Worm (Caenorhabditis elegans) whole organism, early embryonic: ENCODE measurements around the gene egg-2.

Experiments used
- aly-1 ChIP-seq: sonication (generic microtip); optimal IDR thresholded peaks from 2 replicates; lab custom pipeline; 2016; ENCODE audit warnings: missing genetic modification characterization, missing compliant biosample characterization
- ceh-13 ChIP-seq: fragments of 200-800 bp; sonication (Bioruptor generic); optimal IDR thresholded peaks from 2 replicates; lab custom pipeline; 2018; ENCODE audit warnings: mild to moderate bottlenecking, missing genetic modification characterization, missing compliant biosample characterization
- hmg-4 ChIP-seq: fragments of 200-800 bp; sonication (Bioruptor generic); optimal IDR thresholded peaks from 2 replicates; lab custom pipeline; 2018; ENCODE audit warnings: mild to moderate bottlenecking, missing genetic modification characterization, missing compliant biosample characterization

ce11 chrIII:7069981-7070380 lies 9.6 kb upstream of the egg-2 start, which contains the start of gene tmem-17:
- TF ChIP-seq aly-1 (tag; lab: Kevin White, UChicago) (no peak), ceh-13 (GFP tag; lab: Kevin White, UChicago) (no peak), hmg-4 (no peak)
